ENCODE assay signal across 1 fruit fly cellular context in the genomic region with DNA sequence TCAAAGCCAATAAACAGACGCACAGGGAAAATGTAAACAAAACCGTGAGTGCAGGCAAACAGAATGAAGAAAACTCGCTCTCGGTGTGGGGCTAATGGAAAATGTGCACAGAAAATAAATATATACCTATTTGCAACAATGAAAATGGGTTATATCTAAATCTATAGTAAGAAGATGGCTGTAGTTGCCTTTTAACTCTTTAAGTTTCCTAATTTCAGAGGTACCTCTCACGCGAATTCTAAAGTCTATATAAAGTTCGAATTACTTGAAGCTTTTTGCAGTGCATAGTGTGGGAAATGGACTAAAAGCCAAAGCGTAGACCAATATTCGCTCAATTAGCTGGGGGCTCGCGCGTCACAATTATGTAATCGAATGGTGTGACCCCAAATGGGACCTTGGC.
TF ChIP-seq lines count a peak whose summit lies in the region.

No protein-coding gene starts in this region.

TF ChIP-seq in whole organism, embryonic, 481 proteins besides CTCF, POLR2A, EP300 and RAD21 (continued from another document and continues in another):
- 0 out of 2 replicates have a peak, but pooled peaks have one; percentile 30 for TF ChIP-seq CG10321 (GFP tag; IDR thresholded peaks at IDR 0.05; lab: Robert Waterston, UW)
- no peak for TF ChIP-seq tll (GFP tag; optimal IDR thresholded peaks at IDR 0.05; lab: Kevin White, UChicago)
- no peak for TF ChIP-seq amos (GFP tag; IDR thresholded peaks at IDR 0.05; lab: Robert Waterston, UW; ENCODE audit: partially characterized antibody)
- 0 out of 2 replicates have a peak, but pooled peaks have one; percentile 56 for TF ChIP-seq toy (GFP tag; IDR thresholded peaks at IDR 0.05; lab: Robert Waterston, UW)
- no peak for TF ChIP-seq vnd (GFP tag; IDR thresholded peaks at IDR 0.05; lab: Robert Waterston, UW; ENCODE audit: partially characterized antibody)
- TF ChIP-seq CG9817 (tag; optimal IDR thresholded peaks at IDR 0.05; lab: Kevin White, UChicago), result peak; percentile 72
- peak; percentile 89 for TF ChIP-seq CG7839 (tag; optimal IDR thresholded peaks at IDR 0.05; lab: Kevin White, UChicago)
- no peak for TF ChIP-seq yki (optimal IDR thresholded peaks at IDR 0.05; lab: Kevin White, UChicago)
- peak; percentile 11; the same call in 1 of the 2 replicates for TF ChIP-seq Ravus (GFP tag; IDR thresholded peaks at IDR 0.05; lab: Robert Waterston, UW)
- peak; percentile 34 for TF ChIP-seq her (GFP tag; optimal IDR thresholded peaks at IDR 0.05; lab: Kevin White, UChicago)
- TF ChIP-seq slp2 (GFP tag; optimal IDR thresholded peaks at IDR 0.05; lab: Kevin White, UChicago), result peak; percentile 71
- TF ChIP-seq gsb-n (tag; optimal IDR thresholded peaks at IDR 0.05; lab: Kevin White, UChicago), result peak; percentile 79
- TF ChIP-seq CG5953 (GFP tag; IDR thresholded peaks at IDR 0.05; lab: Robert Waterston, UW), result 0 out of 2 replicates have a peak, but pooled peaks have one; percentile 43
- TF ChIP-seq salm (tag; optimal IDR thresholded peaks at IDR 0.05; lab: Kevin White, UChicago), result peak; percentile 83
- peak; percentile 51 for TF ChIP-seq eyg (GFP tag; optimal IDR thresholded peaks at IDR 0.05; lab: Kevin White, UChicago)
- 0 out of 2 replicates have a peak, but pooled peaks have one; percentile 47 for TF ChIP-seq cas (GFP tag; IDR thresholded peaks at IDR 0.05; lab: Robert Waterston, UW)
- TF ChIP-seq CG4404 (GFP tag; IDR thresholded peaks at IDR 0.05; lab: Robert Waterston, UW), result peak; percentile 56; the same call in 1 of the 2 replicates
- TF ChIP-seq ranshi (GFP tag; IDR thresholded peaks at IDR 0.05; lab: Robert Waterston, UW), result peak; percentile 69; the same call in 1 of the 2 replicates
- peak; percentile 24 for TF ChIP-seq exex (tag; optimal IDR thresholded peaks at IDR 0.05; lab: Kevin White, UChicago)
- no peak for TF ChIP-seq CG8478 (optimal IDR thresholded peaks at IDR 0.05; lab: Kevin White, UChicago)
- TF ChIP-seq Drgx (GFP tag; IDR thresholded peaks at IDR 0.05; lab: Robert Waterston, UW), result peak; percentile 92
- peak; percentile 43 for TF ChIP-seq D19B (GFP tag; optimal IDR thresholded peaks at IDR 0.05; lab: Kevin White, UChicago)
- peak; percentile 16; the same call in 1 of the 2 replicates for TF ChIP-seq CG16779 (GFP tag; IDR thresholded peaks at IDR 0.05; lab: Robert Waterston, UW)
- TF ChIP-seq CG17385 (GFP tag; optimal IDR thresholded peaks at IDR 0.05; lab: Kevin White, UChicago), result peak; percentile 75
- peak; percentile 77 for TF ChIP-seq CG7556 (GFP tag; optimal IDR thresholded peaks at IDR 0.05; lab: Kevin White, UChicago)
- TF ChIP-seq CG17829 (tag; optimal IDR thresholded peaks at IDR 0.05; lab: Kevin White, UChicago), result peak; percentile 80
- TF ChIP-seq pan (optimal IDR thresholded peaks at IDR 0.05; lab: Kevin White, UChicago), result no peak
- peak in 1 of 2 experiments; percentile 83 for TF ChIP-seq pan (GFP tag; optimal IDR thresholded peaks at IDR 0.05 in 1 of 2, IDR thresholded peaks at IDR 0.05 in 1 of 2)
- TF ChIP-seq Hmr (GFP tag; optimal IDR thresholded peaks at IDR 0.05; lab: Kevin White, UChicago), result peak; percentile 61
- peak; percentile 73 for TF ChIP-seq CG14667 (GFP tag; IDR thresholded peaks at IDR 0.05; lab: Robert Waterston, UW)
- peak; percentile 68 for TF ChIP-seq HmgZ (tag; optimal IDR thresholded peaks at IDR 0.05; lab: Kevin White, UChicago)
- peak; percentile 64 for TF ChIP-seq CG4730 (GFP tag; IDR thresholded peaks at IDR 0.05; lab: Robert Waterston, UW)
- TF ChIP-seq Med (GFP tag; lab: Kevin White, UChicago), result peak; percentile 96
- TF ChIP-seq tin (GFP tag; optimal IDR thresholded peaks at IDR 0.05; lab: Kevin White, UChicago), result peak; percentile 86
- peak; percentile 61 for TF ChIP-seq CG12104 (GFP tag; optimal IDR thresholded peaks at IDR 0.05; lab: Kevin White, UChicago)
- peak; percentile 82 for TF ChIP-seq grau (tag; optimal IDR thresholded peaks at IDR 0.05; lab: Kevin White, UChicago)
- TF ChIP-seq Optix (GFP tag; IDR thresholded peaks at IDR 0.05; lab: Robert Waterston, UW), result peak; percentile 79; the same call in 2 of the 3 replicates
- TF ChIP-seq odd (GFP tag; optimal IDR thresholded peaks at IDR 0.05; lab: Kevin White, UChicago), result peak; percentile 66
- peak; percentile 79 for TF ChIP-seq CG1529 (GFP tag; optimal IDR thresholded peaks at IDR 0.05; lab: Kevin White, UChicago)
- no peak for TF ChIP-seq bbx (GFP tag; IDR thresholded peaks at IDR 0.05; lab: Robert Waterston, UW; ENCODE audit: partially characterized antibody)
- TF ChIP-seq fru (optimal IDR thresholded peaks at IDR 0.05; lab: Kevin White, UChicago), result no peak
- TF ChIP-seq hbn (GFP tag; IDR thresholded peaks at IDR 0.05; lab: Robert Waterston, UW; ENCODE audit: partially characterized antibody), result no peak
- peak; percentile 81 for TF ChIP-seq CG14710 (tag; optimal IDR thresholded peaks at IDR 0.05; lab: Kevin White, UChicago)
- TF ChIP-seq zfh1 (GFP tag; IDR thresholded peaks at IDR 0.05; lab: Robert Waterston, UW), result peak; percentile 83
- peak; percentile 78 to 83 for TF ChIP-seq chif (GFP tag; optimal IDR thresholded peaks at IDR 0.05; lab: Kevin White, UChicago)
- TF ChIP-seq danr (GFP tag; IDR thresholded peaks at IDR 0.05; lab: Robert Waterston, UW), result 0 out of 2 replicates have a peak, but pooled peaks have one; percentile 53
- TF ChIP-seq Gsc (GFP tag; IDR thresholded peaks at IDR 0.05; lab: Robert Waterston, UW), result no peak; the same call in 1 of the 2 replicates
- peak; percentile 23 for TF ChIP-seq sima (GFP tag; optimal IDR thresholded peaks at IDR 0.05; lab: Kevin White, UChicago)
- peak; percentile 69 for TF ChIP-seq BtbVII (GFP tag; optimal IDR thresholded peaks at IDR 0.05; lab: Kevin White, UChicago)
- peak; percentile 34 for TF ChIP-seq Dip3 (GFP tag; optimal IDR thresholded peaks at IDR 0.05; lab: Kevin White, UChicago)
- TF ChIP-seq CG18262 (tag; optimal IDR thresholded peaks at IDR 0.05; lab: Kevin White, UChicago), result peak; percentile 89
- TF ChIP-seq CG33557 (GFP tag; optimal IDR thresholded peaks at IDR 0.05; lab: Kevin White, UChicago), result peak; percentile 58
- TF ChIP-seq CG17361 (GFP tag; IDR thresholded peaks at IDR 0.05; lab: Robert Waterston, UW), result peak; percentile 81
- peak; percentile 84 for TF ChIP-seq CG13424 (tag; optimal IDR thresholded peaks at IDR 0.05; lab: Kevin White, UChicago)
- peak; percentile 32 for TF ChIP-seq CG7987 (GFP tag; optimal IDR thresholded peaks at IDR 0.05; lab: Kevin White, UChicago)
- TF ChIP-seq Sox100B (GFP tag; optimal IDR thresholded peaks at IDR 0.05; lab: Kevin White, UChicago), result peak; percentile 81
- peak; percentile 85 for TF ChIP-seq so (GFP tag; IDR thresholded peaks at IDR 0.05; lab: Robert Waterston, UW)
- no peak for TF ChIP-seq Doc2 (GFP tag; IDR thresholded peaks at IDR 0.05; lab: Robert Waterston, UW)
- TF ChIP-seq NC2α (GFP tag; optimal IDR thresholded peaks at IDR 0.05; lab: Kevin White, UChicago), result no peak
- TF ChIP-seq lmd (GFP tag; IDR thresholded peaks at IDR 0.05; lab: Robert Waterston, UW), result peak; percentile 84
- peak; percentile 51 for TF ChIP-seq pho (GFP tag; optimal IDR thresholded peaks at IDR 0.05; lab: Kevin White, UChicago)
- peak; percentile 78 for TF ChIP-seq CG6254 (GFP tag; optimal IDR thresholded peaks at IDR 0.05; lab: Kevin White, UChicago)
- peak; percentile 65 for TF ChIP-seq en (GFP tag; optimal IDR thresholded peaks at IDR 0.05; lab: Kevin White, UChicago)
- no peak for TF ChIP-seq usp (GFP tag; optimal IDR thresholded peaks at IDR 0.05; lab: Kevin White, UChicago)
- TF ChIP-seq HLH4C (GFP tag; IDR thresholded peaks at IDR 0.05; lab: Robert Waterston, UW; ENCODE audit: partially characterized antibody), result no peak
- TF ChIP-seq CG8290 (GFP tag; optimal IDR thresholded peaks at IDR 0.05; lab: Kevin White, UChicago), result peak; percentile 15
- no peak for TF ChIP-seq CG8290 (tag; optimal IDR thresholded peaks at IDR 0.05; lab: Kevin White, UChicago)
- TF ChIP-seq Vsx1 (GFP tag; optimal IDR thresholded peaks at IDR 0.05; lab: Kevin White, UChicago), result peak; percentile 85
- TF ChIP-seq tio (GFP tag; optimal IDR thresholded peaks at IDR 0.05; lab: Kevin White, UChicago), result peak; percentile 68
- peak; percentile 81 for TF ChIP-seq CG5245 (GFP tag; optimal IDR thresholded peaks at IDR 0.05; lab: Kevin White, UChicago)
- no peak for TF ChIP-seq luna (GFP tag; optimal IDR thresholded peaks at IDR 0.05; lab: Kevin White, UChicago)
- TF ChIP-seq CG7786 (GFP tag; optimal IDR thresholded peaks at IDR 0.05; lab: Kevin White, UChicago), result peak; percentile 69
- TF ChIP-seq Poxn (GFP tag; IDR thresholded peaks at IDR 0.05; lab: Robert Waterston, UW), result no peak
- TF ChIP-seq CG17186 (GFP tag; optimal IDR thresholded peaks at IDR 0.05; lab: Kevin White, UChicago), result peak; percentile 15
- TF ChIP-seq zf30C (GFP tag; optimal IDR thresholded peaks at IDR 0.05; lab: Kevin White, UChicago), result peak; percentile 18
- peak; percentile 73; the same call in 1 of the 2 replicates for TF ChIP-seq dimm (GFP tag; IDR thresholded peaks at IDR 0.05; lab: Robert Waterston, UW)
- peak; percentile 67 for TF ChIP-seq NC2β (GFP tag; optimal IDR thresholded peaks at IDR 0.05; lab: Kevin White, UChicago)
- TF ChIP-seq CG10147 (GFP tag; optimal IDR thresholded peaks at IDR 0.05; lab: Kevin White, UChicago), result peak; percentile 63
- peak; percentile 76 for TF ChIP-seq oc (tag; optimal IDR thresholded peaks at IDR 0.05; lab: Kevin White, UChicago)
- TF ChIP-seq Neu2 (GFP tag; optimal IDR thresholded peaks at IDR 0.05; lab: Kevin White, UChicago; ENCODE audit: borderline replicate concordance), result no peak
- TF ChIP-seq CG2875 (GFP tag; optimal IDR thresholded peaks at IDR 0.05; lab: Kevin White, UChicago), result peak; percentile 73
- TF ChIP-seq nau (GFP tag; optimal IDR thresholded peaks at IDR 0.05; lab: Kevin White, UChicago), result peak; percentile 79
- peak; percentile 40 for TF ChIP-seq CG30431 (GFP tag; optimal IDR thresholded peaks at IDR 0.05; lab: Kevin White, UChicago)
- TF ChIP-seq CG10366 (GFP tag; IDR thresholded peaks at IDR 0.05; lab: Robert Waterston, UW), result peak; percentile 81
- peak; percentile 51; the same call in 1 of the 2 replicates for TF ChIP-seq CG17612 (GFP tag; IDR thresholded peaks at IDR 0.05; lab: Robert Waterston, UW)
- peak; percentile 57; the same call in 2 of the 3 replicates for TF ChIP-seq CG11093 (GFP tag; IDR thresholded peaks at IDR 0.05; lab: Robert Waterston, UW)
- TF ChIP-seq cad (GFP tag; optimal IDR thresholded peaks at IDR 0.05; lab: Kevin White, UChicago), result no peak
- no peak for TF ChIP-seq Dip2 (GFP tag; IDR thresholded peaks at IDR 0.05; lab: Robert Waterston, UW)
- peak; percentile 71 for TF ChIP-seq Hr3 (GFP tag; optimal IDR thresholded peaks at IDR 0.05; lab: Kevin White, UChicago)
- no peak for TF ChIP-seq hb (GFP tag; IDR thresholded peaks at IDR 0.05; lab: Robert Waterston, UW; ENCODE audit: partially characterized antibody)
- TF ChIP-seq bowl (GFP tag; IDR thresholded peaks at IDR 0.05; lab: Robert Waterston, UW), result no peak
- no peak for TF ChIP-seq mld (GFP tag; IDR thresholded peaks at IDR 0.05; lab: Robert Waterston, UW; ENCODE audit: partially characterized antibody)
- peak; percentile 40; the same call in 1 of the 2 replicates for TF ChIP-seq Oaz (GFP tag; IDR thresholded peaks at IDR 0.05; lab: Robert Waterston, UW)
- TF ChIP-seq corto (GFP tag; optimal IDR thresholded peaks at IDR 0.05; lab: Kevin White, UChicago), result no peak
- peak; percentile 70 for TF ChIP-seq ewg (GFP tag; optimal IDR thresholded peaks at IDR 0.05; lab: Kevin White, UChicago)
- TF ChIP-seq CG12391 (tag; optimal IDR thresholded peaks at IDR 0.05; lab: Kevin White, UChicago), result peak; percentile 85
- peak; percentile 90 for TF ChIP-seq Xrp1 (GFP tag; IDR thresholded peaks at IDR 0.05; lab: Robert Waterston, UW)
- TF ChIP-seq CG11695 (GFP tag; IDR thresholded peaks at IDR 0.05; lab: Robert Waterston, UW), result peak; percentile 79; the same call in 2 of the 3 replicates
- peak; percentile 83 for TF ChIP-seq CG34422 (GFP tag; IDR thresholded peaks at IDR 0.05; lab: Robert Waterston, UW)
- peak; percentile 77 for TF ChIP-seq Rfx (GFP tag; IDR thresholded peaks at IDR 0.05; lab: Robert Waterston, UW)
- peak; percentile 87 for TF ChIP-seq CG2678 (tag; optimal IDR thresholded peaks at IDR 0.05; lab: Kevin White, UChicago)
- TF ChIP-seq CG7372 (GFP tag; IDR thresholded peaks at IDR 0.05; lab: Robert Waterston, UW), result peak; percentile 59
- TF ChIP-seq Nf-YA (GFP tag; IDR thresholded peaks at IDR 0.05; lab: Robert Waterston, UW), result peak; percentile 59; the same call in 1 of the 2 replicates
- TF ChIP-seq CG13123 (GFP tag; optimal IDR thresholded peaks at IDR 0.05; lab: Kevin White, UChicago), result peak; percentile 54
- peak; percentile 32 for TF ChIP-seq CG3838 (GFP tag; optimal IDR thresholded peaks at IDR 0.05; lab: Kevin White, UChicago)
- TF ChIP-seq CG7928 (GFP tag; optimal IDR thresholded peaks at IDR 0.05; lab: Kevin White, UChicago), result no peak
- TF ChIP-seq CG18476 (GFP tag; optimal IDR thresholded peaks at IDR 0.05; lab: Kevin White, UChicago), result peak; percentile 67
- TF ChIP-seq inv (GFP tag; IDR thresholded peaks at IDR 0.05; lab: Robert Waterston, UW; ENCODE audit: partially characterized antibody), result no peak
- no peak for TF ChIP-seq mirr (GFP tag; optimal IDR thresholded peaks at IDR 0.05; lab: Kevin White, UChicago)
- peak; percentile 81 for TF ChIP-seq CG4820 (GFP tag; optimal IDR thresholded peaks at IDR 0.05; lab: Kevin White, UChicago)
- TF ChIP-seq Fer1 (GFP tag; optimal IDR thresholded peaks at IDR 0.05; lab: Kevin White, UChicago), result peak; percentile 74
- TF ChIP-seq ftz-f1 (GFP tag; optimal IDR thresholded peaks at IDR 0.05; lab: Kevin White, UChicago), result no peak
- TF ChIP-seq CG11247 (GFP tag; IDR thresholded peaks at IDR 0.05; lab: Robert Waterston, UW), result peak; percentile 68
- peak; percentile 50 for TF ChIP-seq Atf-2 (GFP tag; optimal IDR thresholded peaks at IDR 0.05; lab: Kevin White, UChicago)
- TF ChIP-seq CG1233 (GFP tag; optimal IDR thresholded peaks at IDR 0.05; lab: Kevin White, UChicago), result peak; percentile 69
- TF ChIP-seq Hsf (GFP tag; optimal IDR thresholded peaks at IDR 0.05; lab: Kevin White, UChicago), result peak; percentile 79
- TF ChIP-seq fd64A (GFP tag; optimal IDR thresholded peaks at IDR 0.05; lab: Kevin White, UChicago), result peak; percentile 75
- peak; percentile 69 for TF ChIP-seq CG10654 (GFP tag; optimal IDR thresholded peaks at IDR 0.05; lab: Kevin White, UChicago)
- TF ChIP-seq Elba2 (GFP tag; optimal IDR thresholded peaks at IDR 0.05; lab: Kevin White, UChicago), result no peak
- no peak for TF ChIP-seq CG3065 (GFP tag; optimal IDR thresholded peaks at IDR 0.05; lab: Kevin White, UChicago)
- TF ChIP-seq grn (GFP tag; optimal IDR thresholded peaks at IDR 0.05; lab: Kevin White, UChicago), result no peak
- TF ChIP-seq gem (tag; optimal IDR thresholded peaks at IDR 0.05; lab: Kevin White, UChicago), result peak; percentile 89
- no peak for TF ChIP-seq CG31365 (tag; optimal IDR thresholded peaks at IDR 0.05; lab: Kevin White, UChicago)
